Worm (Caenorhabditis elegans): ENCODE measurements around the gene lect-2.

Gene lect-2

ce11 chrII:5841866-5842265 is 51.3 kb downstream of the lect-2 start, which contains the start of gene nep-25:
Gene nep-25 (plus strand): TSS chrII:5842240.
- no peak for TF ChIP-seq pax-1 (tag; optimal IDR thresholded peaks at IDR 0.05)
- no peak for TF ChIP-seq hlh-30 (tag; optimal IDR thresholded peaks at IDR 0.05; ENCODE audit: insufficient read depth)

Measured in whole organism, late embryonic.